Worm (Caenorhabditis elegans): ENCODE data around the gene R52.5.

ce11 chrII:2099139-2099976 is 10.5 kb downstream of the R52.5 start, which contains the start of gene math-42:
- TF ChIP-seq mdl-1 (tag; optimal IDR thresholded peaks at IDR 0.05) = no peak
- TF ChIP-seq lin-13 (GFP tag; optimal IDR thresholded peaks at IDR 0.05) = no peak
- no peak for TF ChIP-seq snpc-4 (tag; optimal IDR thresholded peaks at IDR 0.05)
- no peak for TF ChIP-seq skn-1 (tag; optimal IDR thresholded peaks at IDR 0.05)

All from whole organism, L2 larva.